Worm (Caenorhabditis elegans) whole organism, L4 larva: ENCODE data around the gene his-38.
A peak's percentile ranks its signal among the peaks of the same experiment; 100 is the strongest.

ENCODE experiments used
- F37D6.2 ChIP-seq: sonication (generic microtip); optimal IDR thresholded peaks from 2 replicates; lab custom pipeline; 2016; ENCODE audit warnings: mild to moderate bottlenecking, missing genetic modification characterization, missing compliant biosample characterization
- T20F7.1 ChIP-seq: fragments of 200-800 bp; sonication (Bioruptor generic); optimal IDR thresholded peaks from 2 replicates; lab custom pipeline; 2018; ENCODE audit warnings: mild to moderate bottlenecking, missing genetic modification characterization, missing compliant biosample characterization
- Y105C5A.15 ChIP-seq: fragments of 200-800 bp; sonication (Bioruptor generic); IDR thresholded peaks from 2 replicates; pipeline ENCODE4 v1.3.6; 2022; ENCODE audit warnings: missing genetic modification characterization, missing compliant biosample characterization
- Y75B8A.6 ChIP-seq: fragments of 200-800 bp; sonication (Bioruptor generic); IDR thresholded peaks from 2 replicates; pipeline ENCODE4 v1.3.6; 2022; ENCODE audit warnings: missing genetic modification reagents, missing genetic modification characterization, missing compliant biosample characterization
- ZK546.5 ChIP-seq, 2 experiments: sonication (generic microtip); optimal IDR thresholded peaks; 2 replicates each; lab custom pipeline; 2017; ENCODE audit warnings: missing biosample characterization in 2 of 2, missing genetic modification characterization in 2 of 2
- aha-1 ChIP-seq: fragments of 150-350 bp; peaks from one replicate; lab custom pipeline; 2014; ENCODE audit warnings: missing biosample characterization, missing genetic modification characterization
- ama-1 ChIP-seq: fragments of 150-350 bp; optimal IDR thresholded peaks from 2 replicates; lab custom pipeline; 2014; ENCODE audit warnings: inconsistent platforms, mixed read lengths
- gei-8 ChIP-seq: fragments of 200-800 bp; sonication (Bioruptor generic); optimal IDR thresholded peaks from 2 replicates; lab custom pipeline; 2018; ENCODE audit warnings: mild to moderate bottlenecking, missing genetic modification characterization, missing compliant biosample characterization
- hif-1 ChIP-seq, 2 experiments: sonication (generic microtip); optimal IDR thresholded peaks; 2 replicates each; lab custom pipeline; 2016 to 2017; ENCODE audit warnings: missing compliant biosample characterization in 2 of 2, missing genetic modification characterization in 2 of 2, missing genetic modification reagents in 2 of 2, missing genotype in 2 of 2, mild to moderate bottlenecking in 1 of 2
- hlh-30 ChIP-seq: sonication (generic microtip); optimal IDR thresholded peaks from 2 replicates; lab custom pipeline; 2017; ENCODE audit warnings: antibody characterized with exemption, mild to moderate bottlenecking, missing genetic modification characterization, missing compliant biosample characterization; ENCODE audit not compliant: insufficient read depth
- lin-15B ChIP-seq: fragments of 150-350 bp; sonication (generic microtip); optimal IDR thresholded peaks from 3 replicates; lab custom pipeline; 2014; ENCODE audit warnings: missing biosample characterization, missing genetic modification characterization
- lin-29 ChIP-seq: fragments of 200-800 bp; sonication (Bioruptor generic); IDR thresholded peaks from 2 replicates; pipeline ENCODE4 v1.3.6; 2022; ENCODE audit warnings: missing genetic modification reagents, missing genetic modification characterization, missing compliant biosample characterization
- mep-1 ChIP-seq: fragments of 150-350 bp; sonication (generic microtip); optimal IDR thresholded peaks from 3 replicates; lab custom pipeline; 2014; ENCODE audit warnings: missing biosample characterization, missing genetic modification characterization
- mes-2 ChIP-seq: sonication (generic microtip); optimal IDR thresholded peaks from 2 replicates; lab custom pipeline; 2016; ENCODE audit warnings: missing genotype, mild to moderate bottlenecking, missing genetic modification characterization, missing compliant biosample characterization; ENCODE audit not compliant: poor library complexity, severe bottlenecking
- mxl-3 ChIP-seq: fragments of 200-800 bp; sonication (Bioruptor generic); optimal IDR thresholded peaks from 2 replicates; lab custom pipeline; 2018; ENCODE audit warnings: mild to moderate bottlenecking, missing genetic modification characterization, missing compliant biosample characterization
- php-3 ChIP-seq: fragments of 200-800 bp; sonication (Bioruptor generic); IDR thresholded peaks from 2 replicates; pipeline ENCODE4 v1.3.6; 2022; ENCODE audit warnings: missing genetic modification reagents, missing genetic modification characterization, missing compliant biosample characterization
- pqm-1 ChIP-seq: sonication (generic microtip); optimal IDR thresholded peaks from 2 replicates; lab custom pipeline; 2017; ENCODE audit warnings: missing biosample characterization, missing genetic modification characterization
- set-16 ChIP-seq: fragments of 200-800 bp; sonication (Bioruptor generic); IDR thresholded peaks from 2 replicates; pipeline ENCODE4 v1.3.6; 2022; ENCODE audit warnings: missing genetic modification reagents, missing genetic modification characterization, missing compliant biosample characterization
- spr-3 ChIP-seq: fragments of 200-800 bp; sonication (Bioruptor generic); optimal IDR thresholded peaks from 2 replicates; lab custom pipeline; 2018; ENCODE audit warnings: mild to moderate bottlenecking, missing genetic modification characterization, missing compliant biosample characterization
- tra-1 ChIP-seq: fragments of 200-800 bp; sonication (Bioruptor generic); IDR thresholded peaks from 2 replicates; pipeline ENCODE4 v1.3.6; 2022; ENCODE audit warnings: missing genetic modification reagents, missing genetic modification characterization, missing compliant biosample characterization
- unc-130 ChIP-seq: sonication (generic microtip); optimal IDR thresholded peaks from 2 replicates; lab custom pipeline; 2016; ENCODE audit warnings: missing genetic modification reagents, missing genetic modification characterization, missing compliant biosample characterization
- unc-62 ChIP-seq, 3 experiments: fragments of 150-350 bp in 1 of 3; sonication (generic microtip); optimal IDR thresholded peaks in 2 of 3; peaks in 1 of 3; 1 replicate in 1 of 3; 2 replicates in 2 of 3; lab custom pipeline; 2014 to 2017; ENCODE audit warnings: missing biosample characterization in 3 of 3, missing genetic modification characterization in 3 of 3, missing genetic modification reagents in 3 of 3, missing genotype in 1 of 3

Gene his-38

ce11 chrX:7284724-7285184, 24.9 kb downstream of the his-38 start (continued):
- TF ChIP-seq pqm-1 (tag; lab: Kevin White, UChicago) = no peak
- TF ChIP-seq, all 104 proteins: peak for 14

ce11 chrX:7283136-7283535, 26.5 kb downstream of the his-38 start:
- peak; percentile 96 for TF ChIP-seq aha-1 (tag; lab: Kevin White, UChicago)
- no peak for TF ChIP-seq F37D6.2
- TF ChIP-seq mxl-3 = no peak
- peak in 1 of 2 experiments; percentile 8 for TF ChIP-seq unc-62 (GFP tag; optimal IDR thresholded peaks at IDR 0.05 in 1 of 2; lab: Kevin White, UChicago)
- no peak for TF ChIP-seq unc-62 (tag; optimal IDR thresholded peaks at IDR 0.05; lab: Kevin White, UChicago)
- no peak for TF ChIP-seq gei-8 (GFP tag; lab: Kevin White, UChicago)
- no peak for TF ChIP-seq spr-3 (GFP tag; lab: Kevin White, UChicago)
- no peak for TF ChIP-seq ama-1

DNA sequence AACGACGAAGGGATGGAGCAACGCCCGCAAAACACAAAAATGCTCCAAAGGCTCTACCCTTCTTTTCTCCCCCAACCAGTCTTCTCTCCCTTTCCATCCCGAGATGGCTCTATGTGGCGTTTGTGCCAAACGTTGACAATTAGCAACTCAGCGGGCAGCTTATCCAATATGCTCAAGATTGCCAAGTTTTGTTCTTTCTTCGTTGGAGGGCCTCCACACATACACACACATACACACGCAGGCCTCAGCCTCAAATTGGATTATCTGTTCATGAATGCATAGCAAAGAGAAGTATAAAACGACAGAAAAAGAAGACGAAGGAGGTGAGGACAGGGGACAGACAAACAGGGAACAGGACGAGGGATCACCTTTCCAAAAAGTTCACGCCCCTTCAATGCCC, 28.3 kb downstream of the his-38 start:
- TF ChIP-seq tra-1 (GFP tag; lab: Robert Waterston, UW) (no peak), set-16 (GFP tag; lab: Robert Waterston, UW) (peak; percentile 36; the same call in 1 of the 2 replicates), mes-2 (no peak)

DNA sequence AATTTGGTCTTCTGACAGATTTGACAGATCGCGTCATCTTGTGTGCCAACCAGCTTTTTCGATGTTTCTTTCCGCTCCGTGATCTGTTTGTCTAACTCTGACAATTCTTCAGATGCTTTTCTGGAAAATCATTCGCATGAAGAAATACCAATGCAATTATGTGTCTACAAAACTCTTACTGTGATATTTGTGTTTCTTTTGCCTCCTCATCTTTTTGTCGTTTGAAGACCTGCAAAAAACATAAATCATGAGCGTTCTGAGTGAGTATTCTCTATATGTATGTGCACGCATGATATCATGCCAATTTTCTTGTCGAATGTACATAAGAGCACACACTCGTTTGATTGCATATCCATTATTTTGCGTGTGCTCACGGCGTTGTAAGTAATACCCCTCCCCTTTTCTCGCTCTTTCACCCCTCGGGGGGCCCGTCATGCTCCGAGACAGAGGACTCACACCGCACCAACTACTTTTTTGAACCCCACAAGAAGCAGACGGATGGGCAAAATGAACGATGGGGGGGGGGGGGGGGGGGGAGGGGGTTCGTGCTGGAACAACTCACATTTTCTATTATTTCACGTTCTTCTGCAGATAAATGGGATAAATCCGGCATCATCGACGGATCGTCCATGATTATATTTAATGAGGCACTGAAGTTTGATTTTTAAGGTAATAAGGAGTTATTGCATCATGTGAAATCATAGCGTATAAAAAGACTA, 29.8 kb downstream of the his-38 start, which contains the start of gene unc-10:
Gene unc-10 (minus strand): TSS at position 652 of the 719 bp plus-strand sequence.
- TF ChIP-seq T20F7.1 (GFP tag; lab: Kevin White, UChicago) (no peak), aha-1 (tag; lab: Kevin White, UChicago) (peak; percentile 34), set-16 (GFP tag; lab: Robert Waterston, UW) (peak; percentile 76), unc-62 (GFP tag; optimal IDR thresholded peaks at IDR 0.05 in 1 of 2; lab: Kevin White, UChicago) (peak in 1 of 2 experiments; percentile 95), unc-62 (tag; optimal IDR thresholded peaks at IDR 0.05; lab: Kevin White, UChicago) (no peak)

ce11 chrX:7278095-7278494, 31.6 kb downstream of the his-38 start:
- TF ChIP-seq unc-62 (GFP tag; optimal IDR thresholded peaks at IDR 0.05 in 1 of 2; lab: Kevin White, UChicago) (peak in 1 of 2 experiments; percentile 95), unc-62 (tag; optimal IDR thresholded peaks at IDR 0.05; lab: Kevin White, UChicago) (no peak), pqm-1 (tag; lab: Kevin White, UChicago) (no peak)

ce11 chrX:7271968-7272367, 37.7 kb downstream of the his-38 start, which contains the start of gene F46H5.11:
F46H5.11 (minus strand) TSS chrX:7272068.
- TF ChIP-seq mxl-3 (no peak), ZK546.5 (tag; optimal IDR thresholded peaks at IDR 0.05; lab: Kevin White, UChicago) (no peak), hlh-30 (tag; lab: Kevin White, UChicago) (no peak), mep-1 (tag; lab: Kevin White, UChicago) (no peak), php-3 (GFP tag; lab: Robert Waterston, UW) (no peak), Y105C5A.15 (GFP tag; lab: Robert Waterston, UW) (no peak), Y75B8A.6 (GFP tag; lab: Robert Waterston, UW) (no peak), lin-15B (no peak), hif-1 (tag; optimal IDR thresholded peaks at IDR 0.05; lab: Kevin White, UChicago) (no peak), T20F7.1 (GFP tag; lab: Kevin White, UChicago) (no peak), unc-62 (GFP tag; optimal IDR thresholded peaks at IDR 0.05 in 1 of 2; lab: Kevin White, UChicago) (no peak), unc-62 (tag; optimal IDR thresholded peaks at IDR 0.05; lab: Kevin White, UChicago) (no peak), unc-130 (GFP tag; lab: Kevin White, UChicago) (no peak)

DNA sequence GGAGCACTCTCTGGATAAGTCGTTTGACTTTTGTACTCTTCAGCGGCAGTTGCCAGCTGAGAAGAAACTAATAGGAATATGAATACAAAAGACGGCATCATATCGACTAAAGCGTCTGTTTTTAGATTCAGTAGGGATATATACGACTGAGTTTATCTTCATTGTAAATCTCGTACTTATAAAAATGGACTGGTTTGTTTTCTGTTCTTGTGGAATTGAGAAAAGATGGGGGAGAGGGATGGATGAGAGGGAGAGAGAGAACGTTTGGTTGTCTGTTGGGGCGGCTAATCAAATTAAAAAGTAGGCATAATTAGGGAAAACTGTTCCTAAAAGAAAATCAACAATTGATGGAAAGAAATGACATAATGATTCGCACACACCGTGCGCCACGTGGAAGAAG, 40.3 kb downstream of the his-38 start, which contains the start of gene grd-7:
Gene grd-7 (minus strand): TSS at position 101 of the 400 bp plus-strand sequence.
- 0 out of 2 replicates have a peak, but pooled peaks have one; percentile 38 for TF ChIP-seq set-16 (GFP tag; lab: Robert Waterston, UW)
- TF ChIP-seq F37D6.2 = no peak

- TF ChIP-seq lin-29 (no peak), set-16 (GFP tag; lab: Robert Waterston, UW) (peak; percentile 92)
Observed at ce11 chrX:7268965-7269364, 40.7 kb downstream of the his-38 start.
